Fruit fly (Drosophila melanogaster): ENCODE measurements around the gene tos.

dm6 chr2L:18652663-18653327 is 29.1 kb downstream of the tos start, which contains the start of gene Cyp310a1:
- TF ChIP-seq bab1 (GFP tag; optimal IDR thresholded peaks at IDR 0.05) (no peak), cnc (optimal IDR thresholded peaks at IDR 0.05) (no peak), CG12768 (GFP tag; optimal IDR thresholded peaks at IDR 0.05) (no peak), Mnt (GFP tag; optimal IDR thresholded peaks at IDR 0.05) (no peak), Clk (GFP tag; optimal IDR thresholded peaks at IDR 0.05) (no peak), pad (GFP tag; optimal IDR thresholded peaks at IDR 0.05) (no peak), CG1620 (GFP tag; optimal IDR thresholded peaks at IDR 0.05) (no peak), CG5204 (GFP tag; optimal IDR thresholded peaks at IDR 0.05) (no peak), Hr96 (GFP tag; optimal IDR thresholded peaks at IDR 0.05) (no peak), tj (GFP tag; optimal IDR thresholded peaks at IDR 0.05) (no peak), CG11617 (GFP tag; optimal IDR thresholded peaks at IDR 0.05) (no peak), CG7045 (GFP tag; optimal IDR thresholded peaks at IDR 0.05) (no peak), ovo (GFP tag; optimal IDR thresholded peaks at IDR 0.05) (no peak), CG7101 (tag; optimal IDR thresholded peaks at IDR 0.05) (no peak)
